Worm (Caenorhabditis elegans) whole organism, young adult: ENCODE results near the gene Y37A1A.2.

ENCODE experiments used
- C06A6.2 ChIP-seq: fragments of 200-800 bp; sonication (Bioruptor generic); conservative IDR thresholded peaks from 2 replicates; pipeline ENCODE4 v1.3.6; 2022; ENCODE audit warnings: missing genetic modification characterization, missing compliant biosample characterization
- F49E8.2 ChIP-seq: sonication (generic microtip); optimal IDR thresholded peaks from 3 replicates; lab custom pipeline; 2017; ENCODE audit warnings: missing genetic modification characterization, mild to moderate bottlenecking, missing compliant biosample characterization, antibody characterized with exemption, moderate library complexity; ENCODE audit not compliant: insufficient read depth
- F57C9.4 ChIP-seq: sonication (generic microtip); optimal IDR thresholded peaks from 2 replicates; lab custom pipeline; 2017; ENCODE audit warnings: mild to moderate bottlenecking, missing genetic modification characterization, missing compliant biosample characterization
- Y53G8AR.9 ChIP-seq: fragments of 200-800 bp; sonication (Bioruptor generic); conservative IDR thresholded peaks from 2 replicates; pipeline ENCODE4 v1.3.6; 2022; ENCODE audit warnings: missing genetic modification reagents, missing genetic modification characterization, missing compliant biosample characterization
- ZK185.1 ChIP-seq: sonication (generic microtip); optimal IDR thresholded peaks from 2 replicates; lab custom pipeline; 2016; ENCODE audit warnings: mild to moderate bottlenecking, missing genetic modification characterization, missing compliant biosample characterization; ENCODE audit not compliant: poor library complexity, severe bottlenecking
- ama-1 ChIP-seq, 3 experiments: fragments of 150-350 bp in 1 of 3; sonication (generic microtip) in 2 of 3; optimal IDR thresholded peaks; 2 replicates each; lab custom pipeline; 2014 to 2018; ENCODE audit warnings: missing biosample characterization in 2 of 3, missing genetic modification characterization in 2 of 3, missing genetic modification reagents in 2 of 3
- aptf-2 ChIP-seq: fragments of 200-800 bp; sonication (Bioruptor generic); conservative IDR thresholded peaks from 2 replicates; pipeline ENCODE4 v1.3.6; 2022; ENCODE audit warnings: missing genetic modification reagents, missing genetic modification characterization, missing compliant biosample characterization
- attf-3 ChIP-seq: fragments of 200-800 bp; sonication (Bioruptor generic); conservative IDR thresholded peaks from 2 replicates; pipeline ENCODE4 v1.3.6; 2022; ENCODE audit warnings: missing genetic modification reagents, missing genetic modification characterization, missing compliant biosample characterization
- attf-6 ChIP-seq: fragments of 200-800 bp; sonication (Bioruptor generic); IDR thresholded peaks from 2 replicates; pipeline ENCODE4 v1.3.6; 2022; ENCODE audit warnings: missing genetic modification reagents, missing genetic modification characterization, missing compliant biosample characterization
- cebp-2 ChIP-seq: fragments of 200-800 bp; sonication (Bioruptor generic); IDR thresholded peaks from 2 replicates; pipeline ENCODE4 v1.3.6; 2022; ENCODE audit warnings: missing genetic modification characterization, missing compliant biosample characterization
- ceh-58 ChIP-seq: fragments of 200-800 bp; sonication (Bioruptor generic); IDR thresholded peaks from 2 replicates; pipeline ENCODE4 v1.3.6; 2022; ENCODE audit warnings: missing genetic modification characterization, missing compliant biosample characterization
- ceh-91 ChIP-seq: fragments of 200-800 bp; sonication (Bioruptor generic); IDR thresholded peaks from 2 replicates; pipeline ENCODE4 v1.3.6; 2022; ENCODE audit warnings: missing genetic modification reagents, missing genetic modification characterization, missing compliant biosample characterization
- die-1 ChIP-seq: sonication (generic microtip); optimal IDR thresholded peaks from 2 replicates; lab custom pipeline; 2016; ENCODE audit warnings: missing genotype, mild to moderate bottlenecking, missing genetic modification characterization, missing compliant biosample characterization
- dox-1 ChIP-seq: fragments of 200-800 bp; sonication (Bioruptor generic); IDR thresholded peaks from 2 replicates; pipeline ENCODE4 v1.3.6; 2022; ENCODE audit warnings: missing genetic modification reagents, missing genetic modification characterization, missing compliant biosample characterization
- egrh-3 ChIP-seq: fragments of 200-800 bp; sonication (Bioruptor generic); IDR thresholded peaks from 2 replicates; pipeline ENCODE4 v1.3.6; 2022; ENCODE audit warnings: missing genetic modification reagents, missing genetic modification characterization, missing compliant biosample characterization
- fkh-3 ChIP-seq: sonication (generic microtip); optimal IDR thresholded peaks from 2 replicates; lab custom pipeline; 2016; ENCODE audit warnings: mild to moderate bottlenecking, missing genetic modification characterization, missing compliant biosample characterization
- lag-1 ChIP-seq: fragments of 200-800 bp; sonication (Bioruptor generic); IDR thresholded peaks from 2 replicates; pipeline ENCODE4 v1.3.6; 2022; ENCODE audit warnings: missing genetic modification reagents, missing genetic modification characterization, missing compliant biosample characterization
- let-607 ChIP-seq, 2 experiments: fragments of 200-800 bp in 1 of 2; sonication (Bioruptor generic) in 1 of 2; sonication (generic microtip) in 1 of 2; optimal IDR thresholded peaks; 2 replicates each; lab custom pipeline; 2016 to 2018; ENCODE audit warnings: mild to moderate bottlenecking in 2 of 2, missing compliant biosample characterization in 2 of 2, missing genetic modification characterization in 2 of 2, moderate library complexity in 2 of 2, missing genotype in 1 of 2
- lin-40 ChIP-seq: sonication (generic microtip); optimal IDR thresholded peaks from 2 replicates; lab custom pipeline; 2016; ENCODE audit warnings: missing genetic modification characterization, mild to moderate bottlenecking, missing compliant biosample characterization, missing genotype, missing genetic modification reagents
- nfya-2 ChIP-seq: fragments of 200-800 bp; sonication (Bioruptor generic); IDR thresholded peaks from 2 replicates; pipeline ENCODE4 v1.3.6; 2022; ENCODE audit warnings: missing genetic modification reagents, missing genetic modification characterization, missing compliant biosample characterization
- repo-1 ChIP-seq: sonication (generic microtip); optimal IDR thresholded peaks from 2 replicates; lab custom pipeline; 2017; ENCODE audit warnings: mild to moderate bottlenecking, missing genetic modification characterization, missing compliant biosample characterization
- snpc-1.1 ChIP-seq: sonication (generic microtip); optimal IDR thresholded peaks from 2 replicates; lab custom pipeline; 2017; ENCODE audit warnings: missing genetic modification characterization, mild to moderate bottlenecking, missing compliant biosample characterization, antibody characterized with exemption, moderate library complexity, missing genotype, missing genetic modification reagents; ENCODE audit not compliant: insufficient read depth
- snpc-4 ChIP-seq, 5 experiments: fragments of 150-350 bp in 1 of 5; sonication (generic microtip) in 4 of 5; optimal IDR thresholded peaks; 2 replicates each; lab custom pipeline; 2014 to 2018; ENCODE audit warnings: missing genetic modification characterization in 5 of 5, missing biosample characterization in 3 of 5, antibody characterized with exemption in 2 of 5, mild to moderate bottlenecking in 2 of 5, missing compliant biosample characterization in 2 of 5, missing genotype in 2 of 5, moderate library complexity in 2 of 5, missing genetic modification reagents in 1 of 5
- tlf-1 ChIP-seq: fragments of 200-800 bp; sonication (Bioruptor generic); optimal IDR thresholded peaks from 2 replicates; lab custom pipeline; 2018; ENCODE audit warnings: mild to moderate bottlenecking, missing genetic modification characterization, missing compliant biosample characterization
- unc-130 ChIP-seq: sonication (generic microtip); optimal IDR thresholded peaks from 2 replicates; lab custom pipeline; 2016; ENCODE audit warnings: missing genetic modification reagents, missing genetic modification characterization, missing compliant biosample characterization
- zim-3 ChIP-seq: sonication (generic microtip); optimal IDR thresholded peaks from 2 replicates; lab custom pipeline; 2017; ENCODE audit warnings: mild to moderate bottlenecking, missing genetic modification characterization, moderate library complexity, missing compliant biosample characterization
- ztf-25 ChIP-seq: fragments of 200-800 bp; sonication (Bioruptor generic); IDR thresholded peaks from 2 replicates; pipeline ENCODE4 v1.3.6; 2022; ENCODE audit warnings: missing genetic modification reagents, missing genetic modification characterization, missing compliant biosample characterization

Gene Y37A1A.2

DNA sequence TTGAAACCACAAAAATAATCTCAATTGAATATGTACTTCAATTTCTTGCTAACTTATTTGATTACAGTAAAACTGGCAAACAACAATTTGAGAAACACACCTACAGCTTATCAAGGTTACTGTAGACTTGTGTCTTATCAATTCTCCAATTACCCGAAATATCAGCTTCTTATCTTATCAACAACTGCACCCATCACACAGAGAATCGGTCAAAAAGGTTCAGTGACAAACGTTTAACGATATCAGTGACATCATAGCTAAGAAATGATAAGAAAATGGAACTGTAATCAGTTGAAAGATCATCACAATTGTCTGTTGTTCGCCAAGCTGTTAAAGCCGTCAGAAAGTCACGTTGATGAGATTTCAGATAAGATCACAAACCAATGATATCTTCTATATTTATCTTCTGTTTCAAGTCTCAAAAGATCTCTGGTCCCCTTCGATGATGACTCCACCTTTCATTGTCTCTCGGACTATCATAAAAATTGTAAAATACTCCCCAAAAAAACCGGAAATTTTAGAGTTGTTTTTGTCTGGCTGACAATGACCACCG is 6.5 kb upstream of the Y37A1A.2 start (continued):
- no peak for TF ChIP-seq F57C9.4 (tag; lab: Kevin White, UChicago)
- TF ChIP-seq die-1 = no peak
- TF ChIP-seq lag-1 = no peak
- TF ChIP-seq ceh-91 = no peak
- TF ChIP-seq ZK185.1 (tag; lab: Kevin White, UChicago) = peak; percentile 49

DNA sequence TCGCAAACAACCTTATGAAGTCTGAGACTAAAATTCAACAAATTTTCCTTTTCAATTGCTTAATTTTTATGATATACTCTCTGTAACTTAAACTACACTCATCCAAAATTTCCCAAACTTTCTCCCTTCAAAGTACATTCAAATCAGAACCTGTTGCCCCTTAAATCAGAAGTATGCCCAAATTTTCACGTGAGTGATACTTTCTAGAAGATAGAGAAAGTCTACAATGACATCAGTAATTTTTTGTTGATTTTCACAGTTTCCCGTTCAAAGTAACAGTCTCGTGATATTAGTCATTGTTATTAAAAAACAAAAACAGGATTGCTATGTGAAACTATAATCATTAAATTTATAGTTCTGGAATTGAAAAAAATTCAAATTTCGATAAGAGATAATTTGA is 1.9 kb downstream of the Y37A1A.2 start:
- TF ChIP-seq Y53G8AR.9 (GFP tag; lab: Robert Waterston, UW) (no peak), ama-1 (optimal IDR thresholded peaks at IDR 0.05; lab: Kevin White, UChicago) (no peak), ama-1 (GFP tag; optimal IDR thresholded peaks at IDR 0.05; lab: Kevin White, UChicago) (no peak), fkh-3 (tag; lab: Kevin White, UChicago) (no peak), aptf-2 (no peak), tlf-1 (no peak), lin-40 (tag; lab: Kevin White, UChicago) (peak; percentile 27), unc-130 (GFP tag; lab: Kevin White, UChicago) (no peak)

ce11 chrIV:13910013-13910412 is 2.8 kb downstream of the Y37A1A.2 start:
- TF ChIP-seq egrh-3 = peak; percentile 97

DNA sequence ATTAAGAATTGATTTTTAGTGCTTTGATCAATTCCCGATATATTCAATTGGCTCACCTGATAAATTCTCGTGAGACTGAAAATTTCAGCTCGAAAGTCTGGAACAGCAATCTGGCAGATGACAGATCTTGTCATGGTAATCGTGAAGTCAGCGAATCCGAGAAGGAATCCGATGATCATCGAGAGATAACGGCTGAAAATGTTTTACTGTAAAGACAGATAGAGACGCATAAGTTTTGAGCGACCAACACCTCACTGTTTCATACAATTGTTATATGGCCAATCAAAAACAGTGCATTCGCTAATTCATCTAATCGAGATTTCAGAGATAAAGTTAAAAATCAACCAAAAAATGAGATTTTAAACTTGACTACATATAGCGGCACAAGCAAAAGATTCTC is 6.5 kb downstream of the Y37A1A.2 start:
- TF ChIP-seq ceh-58 (GFP tag; lab: Robert Waterston, UW) (no peak), dox-1 (GFP tag; lab: Robert Waterston, UW) (no peak), attf-6 (GFP tag; lab: Robert Waterston, UW) (0 out of 2 replicates have a peak, but pooled peaks have one; percentile 52)
- TF ChIP-seq, all 124 proteins: peak for 1

DNA sequence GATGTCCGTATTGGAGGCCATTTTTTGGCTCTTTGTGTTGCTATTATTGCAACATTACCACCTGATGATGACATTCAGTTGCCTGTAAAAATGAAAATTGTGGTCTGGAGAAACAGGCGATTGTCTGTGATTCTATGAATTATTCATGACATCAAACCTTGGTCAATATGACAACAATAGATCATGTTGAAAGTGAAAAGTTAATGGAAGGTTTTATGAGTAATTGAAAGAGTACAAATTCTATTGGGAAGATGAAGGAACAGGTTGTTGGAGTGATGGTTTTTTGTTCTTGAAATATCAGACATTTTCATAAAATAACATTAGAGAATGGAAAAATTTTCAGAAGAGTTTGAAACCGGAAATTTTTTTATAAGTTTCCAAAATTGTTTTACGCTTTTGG is 10.1 kb downstream of the Y37A1A.2 start, which contains the start of gene Y37A1A.3:
TSS of gene Y37A1A.3 (minus strand) at position 101 of the 400 bp plus-strand sequence.
- TF ChIP-seq zim-3 (tag; lab: Kevin White, UChicago) (no peak), ztf-25 (GFP tag; lab: Robert Waterston, UW) (no peak), Y53G8AR.9 (GFP tag; lab: Robert Waterston, UW) (no peak), cebp-2 (no peak), ama-1 (optimal IDR thresholded peaks at IDR 0.05; lab: Kevin White, UChicago) (no peak), ama-1 (GFP tag; optimal IDR thresholded peaks at IDR 0.05; lab: Kevin White, UChicago) (no peak), nfya-2 (no peak), F49E8.2 (tag; lab: Kevin White, UChicago) (no peak), C06A6.2 (no peak), attf-3 (GFP tag; lab: Robert Waterston, UW) (no peak), ceh-91 (no peak), fkh-3 (tag; lab: Kevin White, UChicago) (no peak), repo-1 (tag; lab: Kevin White, UChicago) (no peak), let-607 (tag; optimal IDR thresholded peaks at IDR 0.05; lab: Kevin White, UChicago) (no peak)

DNA sequence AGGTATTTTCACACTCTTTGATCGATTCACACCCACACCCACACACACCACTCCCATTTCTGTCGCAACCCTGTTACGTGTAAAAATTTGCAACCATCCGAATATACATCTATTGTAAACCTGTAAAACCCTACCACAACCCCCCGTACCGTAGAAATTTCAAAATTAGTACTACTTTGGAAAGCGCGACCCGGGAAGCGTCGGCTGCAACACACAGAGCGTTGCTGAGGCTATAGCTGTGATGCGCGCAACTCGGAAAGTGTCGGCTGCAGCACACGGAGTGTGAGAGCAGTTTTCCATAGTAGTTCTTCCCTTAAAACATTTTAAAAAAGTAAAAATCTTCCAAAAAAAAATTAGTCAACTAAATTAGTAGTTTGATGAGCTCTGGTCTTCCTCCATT is 19.7 kb downstream of the Y37A1A.2 start:
- peak; percentile 75 for TF ChIP-seq snpc-1.1 (tag; lab: Kevin White, UChicago)
- peak; percentile 36 for TF ChIP-seq snpc-4 (GFP tag; optimal IDR thresholded peaks at IDR 0.05; lab: Kevin White, UChicago)
- TF ChIP-seq snpc-4 (tag; optimal IDR thresholded peaks at IDR 0.05; lab: Kevin White, UChicago) = peak; percentile 88 to 95 (median 92)
- no peak for TF ChIP-seq ztf-25 (GFP tag; lab: Robert Waterston, UW)
